Fruit fly (Drosophila melanogaster) whole organism, pupa: ENCODE results near the gene CG13484.

ENCODE experiments used
- CG10348 ChIP-seq: fragments of 200-800 bp; sonication (Bioruptor generic); IDR thresholded peaks from 2 replicates; pipeline ENCODE4 v1.3.6; 2022; ENCODE audit warnings: missing biosample characterization, missing genetic modification characterization
- CG12605 ChIP-seq: fragments of 200-800 bp; sonication (Bioruptor generic); IDR thresholded peaks from 2 replicates; pipeline ENCODE4 v1.3.6; 2022; ENCODE audit warnings: missing biosample characterization, missing genetic modification characterization
- CG13204 ChIP-seq: fragments of 200-800 bp; sonication (Bioruptor generic); optimal IDR thresholded peaks from 2 replicates; lab custom pipeline; 2018; ENCODE audit warnings: missing biosample characterization, mild to moderate bottlenecking, missing genetic modification characterization, moderate library complexity
- CG14655 ChIP-seq: fragments of 200-800 bp; sonication (Bioruptor generic); optimal IDR thresholded peaks from 3 replicates; lab custom pipeline; 2017; ENCODE audit warnings: mild to moderate bottlenecking, missing biosample characterization, missing genetic modification reagents, missing genetic modification characterization
- CG15710 ChIP-seq: fragments of 200-800 bp; sonication (Bioruptor generic); optimal IDR thresholded peaks from 2 replicates; lab custom pipeline; 2018; ENCODE audit warnings: missing biosample characterization, mild to moderate bottlenecking, missing genetic modification characterization, moderate library complexity
- CG17806 ChIP-seq: fragments of 200-800 bp; sonication (Bioruptor generic); optimal IDR thresholded peaks from 2 replicates; lab custom pipeline; 2018; ENCODE audit warnings: missing biosample characterization, mild to moderate bottlenecking, missing genetic modification characterization, moderate library complexity
- CG32121 ChIP-seq: fragments of 200-800 bp; sonication (Bioruptor generic); IDR thresholded peaks from 2 replicates; pipeline ENCODE4 v1.3.6; 2022; ENCODE audit warnings: missing biosample characterization, missing genetic modification characterization
- CG34367 ChIP-seq: fragments of 200-800 bp; sonication (Bioruptor generic); optimal IDR thresholded peaks from 2 replicates; lab custom pipeline; 2018; ENCODE audit warnings: missing biosample characterization, mild to moderate bottlenecking, missing genetic modification characterization
- CG4496 ChIP-seq: fragments of 200-800 bp; sonication (Bioruptor generic); IDR thresholded peaks from 3 replicates; pipeline ENCODE4 v1.3.6; 2022; ENCODE audit warnings: missing biosample characterization, missing genetic modification characterization
- CG8159 ChIP-seq: fragments of 200-800 bp; sonication (Bioruptor generic); optimal IDR thresholded peaks from 3 replicates; lab custom pipeline; 2018; ENCODE audit warnings: missing biosample characterization, mild to moderate bottlenecking, missing genetic modification characterization, moderate library complexity
- CG8301 ChIP-seq: fragments of 200-800 bp; sonication (Bioruptor generic); optimal IDR thresholded peaks from 2 replicates; lab custom pipeline; 2018; ENCODE audit warnings: missing biosample characterization, mild to moderate bottlenecking, missing genetic modification characterization
- CG9948 ChIP-seq: fragments of 200-800 bp; sonication (Bioruptor generic); optimal IDR thresholded peaks from 2 replicates; lab custom pipeline; 2018; ENCODE audit warnings: missing biosample characterization, mild to moderate bottlenecking, missing genetic modification characterization, moderate library complexity
- D1 ChIP-seq: fragments of 200-800 bp; sonication (Bioruptor generic); optimal IDR thresholded peaks from 2 replicates; lab custom pipeline; 2018; ENCODE audit warnings: missing biosample characterization, mild to moderate bottlenecking, missing genetic modification characterization, moderate library complexity
- EcR ChIP-seq: fragments of 200-800 bp; sonication (Bioruptor generic); optimal IDR thresholded peaks from 3 replicates; lab custom pipeline; 2019; ENCODE audit warnings: missing biosample characterization, missing genetic modification characterization, mild to moderate bottlenecking, moderate library complexity, missing genetic modification reagents
- Ets98B ChIP-seq: fragments of 200-800 bp; sonication (Bioruptor generic); IDR thresholded peaks from 2 replicates; pipeline ENCODE4 v1.3.6; 2022; ENCODE audit warnings: missing biosample characterization, missing genetic modification characterization
- Pif1A ChIP-seq: fragments of 200-800 bp; sonication (Bioruptor generic); optimal IDR thresholded peaks from 3 replicates; lab custom pipeline; 2016; ENCODE audit warnings: missing biosample characterization, missing genetic modification characterization
- Pif1B ChIP-seq: fragments of 200-800 bp; sonication (Bioruptor generic); optimal IDR thresholded peaks from 3 replicates; lab custom pipeline; 2016; ENCODE audit warnings: missing biosample characterization, missing genetic modification characterization
- Snoo ChIP-seq: fragments of 200-800 bp; sonication (Bioruptor generic); optimal IDR thresholded peaks from 3 replicates; lab custom pipeline; 2017; ENCODE audit warnings: missing biosample characterization, mild to moderate bottlenecking, missing genetic modification characterization, inconsistent platforms
- fd96Ca ChIP-seq: fragments of 200-800 bp; sonication (Bioruptor generic); IDR thresholded peaks from 3 replicates; pipeline ENCODE4 v1.3.6; 2022; ENCODE audit warnings: missing biosample characterization, missing genetic modification characterization
- gl ChIP-seq: fragments of 200-800 bp; sonication (Bioruptor generic); optimal IDR thresholded peaks from 2 replicates; lab custom pipeline; 2018; ENCODE audit warnings: missing biosample characterization, mild to moderate bottlenecking, missing genetic modification characterization
- rn ChIP-seq: fragments of 200-800 bp; sonication (Bioruptor generic); IDR thresholded peaks from 2 replicates; pipeline ENCODE4 v1.3.6; 2022; ENCODE audit warnings: missing biosample characterization, missing genetic modification characterization

The CG13484 gene

dm6 chr3L:14037655-14038644 is 14.9 kb downstream of the CG13484 start:
- TF ChIP-seq CG15710 (no peak), CG32121 (GFP tag; lab: Robert Waterston, UW) (no peak; the same call in 1 of the 2 replicates), gl (tag; lab: Kevin White, UChicago) (no peak), fd96Ca (GFP tag; lab: Robert Waterston, UW) (0 out of 3 replicates have a peak, but pooled peaks have one; percentile 29), Ets98B (GFP tag; lab: Robert Waterston, UW) (peak; percentile 64), EcR (peak; percentile 67), CG12605 (GFP tag; lab: Robert Waterston, UW) (peak; percentile 50), Pif1A (GFP tag; lab: Kevin White, UChicago) (no peak), Snoo (tag; lab: Kevin White, UChicago) (peak; percentile 5), CG9948 (tag; lab: Kevin White, UChicago) (no peak), CG34367 (tag; lab: Kevin White, UChicago) (no peak), CG4496 (GFP tag; lab: Robert Waterston, UW) (peak; percentile 30; the same call in 1 of the 3 replicates), CG13204 (GFP tag; lab: Kevin White, UChicago) (no peak)

dm6 chr3L:14036867-14037313 is 16.0 kb downstream of the CG13484 start, which contains the start of gene Hsp110:
TSS of gene Hsp110 (plus strand) at chr3L:14037019.
- peak; percentile 16 for TF ChIP-seq CG8301
- TF ChIP-seq fd96Ca (GFP tag; lab: Robert Waterston, UW) = 0 out of 3 replicates have a peak, but pooled peaks have one; percentile 24
- no peak for TF ChIP-seq gl (tag; lab: Kevin White, UChicago)
- no peak for TF ChIP-seq CG13204 (GFP tag; lab: Kevin White, UChicago)
- TF ChIP-seq EcR = peak; percentile 77
- TF ChIP-seq CG8159 (tag; lab: Kevin White, UChicago) = peak; percentile 12
- TF ChIP-seq Ets98B (GFP tag; lab: Robert Waterston, UW) = peak; percentile 37; the same call in 1 of the 2 replicates
- TF ChIP-seq CG15710 = no peak
- TF ChIP-seq Snoo (tag; lab: Kevin White, UChicago) = peak; percentile 14
- TF ChIP-seq CG32121 (GFP tag; lab: Robert Waterston, UW) = no peak

DNA sequence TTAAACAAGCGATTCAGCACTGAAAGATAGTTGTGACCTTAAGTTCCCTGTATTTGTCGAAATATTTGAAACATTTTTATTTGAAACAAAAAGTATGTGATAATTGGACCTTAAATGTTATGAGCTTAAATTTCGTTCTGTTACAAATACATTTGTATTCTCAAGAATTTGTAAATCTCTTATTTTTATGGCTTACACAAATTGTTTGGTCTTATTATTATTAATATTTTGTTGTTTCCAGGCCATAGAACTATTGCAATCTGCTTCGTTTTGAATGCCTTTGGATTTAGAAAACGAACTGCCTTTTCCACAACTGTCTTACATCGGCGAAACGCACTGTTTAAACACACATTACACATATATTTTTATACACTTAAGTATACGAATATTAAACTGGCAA is 18.4 kb downstream of the CG13484 start, which contains the start of gene CG6661:
CG6661 (plus strand) TSS at position 301 of the 400 bp plus-strand sequence.
- no peak for TF ChIP-seq Ets98B (GFP tag; lab: Robert Waterston, UW)
- TF ChIP-seq CG12605 (GFP tag; lab: Robert Waterston, UW) = no peak
- no peak for TF ChIP-seq D1
- TF ChIP-seq CG10348 (GFP tag; lab: Robert Waterston, UW) = no peak
- no peak for TF ChIP-seq CG13204 (GFP tag; lab: Kevin White, UChicago)
- TF ChIP-seq CG34367 (tag; lab: Kevin White, UChicago) = no peak
- no peak for TF ChIP-seq CG4496 (GFP tag; lab: Robert Waterston, UW)
- no peak for TF ChIP-seq CG9948 (tag; lab: Kevin White, UChicago)
- no peak for TF ChIP-seq Snoo (tag; lab: Kevin White, UChicago)
- no peak for TF ChIP-seq CG8159 (tag; lab: Kevin White, UChicago)
- TF ChIP-seq EcR = no peak
- TF ChIP-seq gl (tag; lab: Kevin White, UChicago) = no peak

dm6 chr3L:14031171-14032126 is 21.4 kb downstream of the CG13484 start, which contains the start of the genes CG6650 and endos:
TSS of gene CG6650 (plus strand) at chr3L:14031450.
TSS of gene endos (minus strand) at chr3L:14031706.
- TF ChIP-seq CG4496 (GFP tag; lab: Robert Waterston, UW) (peak; percentile 51; the same call in 1 of the 3 replicates), Snoo (tag; lab: Kevin White, UChicago) (peak; percentile 5), EcR (no peak), CG17806 (peak; percentile 5), CG13204 (GFP tag; lab: Kevin White, UChicago) (peak; percentile 25), CG8159 (tag; lab: Kevin White, UChicago) (peak; percentile 21), CG8301 (peak; percentile 47), CG32121 (GFP tag; lab: Robert Waterston, UW) (peak; percentile 38; the same call in 1 of the 2 replicates), CG14655 (GFP tag; lab: Kevin White, UChicago) (peak; percentile 20), CG12605 (GFP tag; lab: Robert Waterston, UW) (no peak), CG15710 (peak; percentile 40), Ets98B (GFP tag; lab: Robert Waterston, UW) (0 out of 2 replicates have a peak, but pooled peaks have one; percentile 5), CG9948 (tag; lab: Kevin White, UChicago) (peak; percentile 4), Pif1A (GFP tag; lab: Kevin White, UChicago) (no peak), rn (GFP tag; lab: Robert Waterston, UW) (no peak), CG10348 (GFP tag; lab: Robert Waterston, UW) (no peak), Pif1B (GFP tag; lab: Kevin White, UChicago) (no peak), fd96Ca (GFP tag; lab: Robert Waterston, UW) (no peak), CG34367 (tag; lab: Kevin White, UChicago) (no peak), gl (tag; lab: Kevin White, UChicago) (peak; percentile 18), D1 (no peak)
